Worm (Caenorhabditis elegans): ENCODE data around the gene ZC84.6.
A peak's percentile ranks its signal among the peaks of the same experiment; 100 is the strongest.

The ZC84.6 gene

DNA sequence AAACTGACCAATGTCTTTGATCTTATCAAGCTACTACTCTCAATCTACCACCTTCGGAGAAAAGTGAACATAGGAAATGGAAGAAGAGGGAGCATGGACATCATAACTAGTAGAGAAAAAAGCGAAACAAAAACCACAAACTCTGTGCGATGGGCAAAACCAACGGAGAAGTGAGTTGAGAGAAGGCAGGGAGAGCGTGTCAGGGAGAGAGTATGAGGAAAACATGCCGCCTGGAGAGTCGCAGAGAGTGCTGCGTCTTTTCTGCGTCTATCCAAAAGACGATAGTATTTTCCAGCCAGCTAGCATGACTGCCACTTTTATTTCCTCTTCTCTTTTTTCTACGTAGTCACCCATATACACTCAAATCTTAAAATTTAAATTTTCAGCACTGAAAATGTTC is 40.5 kb upstream of the ZC84.6 start, which contains the start of gene saeg-2 (continued):
- TF ChIP-seq nhr-11 (tag; optimal IDR thresholded peaks at IDR 0.05) = no peak
- TF ChIP-seq nhr-237 (tag; optimal IDR thresholded peaks at IDR 0.05) = no peak
- no peak for TF ChIP-seq ztf-11 (tag; optimal IDR thresholded peaks at IDR 0.05)
- no peak for TF ChIP-seq dmd-4 (tag; optimal IDR thresholded peaks at IDR 0.05)
- no peak for TF ChIP-seq ZK546.5 (tag; optimal IDR thresholded peaks at IDR 0.05)
- TF ChIP-seq gmeb-1 (tag; optimal IDR thresholded peaks at IDR 0.05) = peak; percentile 39
- TF ChIP-seq lsy-2 (tag; optimal IDR thresholded peaks at IDR 0.05) = peak; percentile 17 to 47
- no peak for TF ChIP-seq elt-1 (tag; optimal IDR thresholded peaks at IDR 0.05)
- no peak for TF ChIP-seq snpc-4 (tag; optimal IDR thresholded peaks at IDR 0.05)

DNA sequence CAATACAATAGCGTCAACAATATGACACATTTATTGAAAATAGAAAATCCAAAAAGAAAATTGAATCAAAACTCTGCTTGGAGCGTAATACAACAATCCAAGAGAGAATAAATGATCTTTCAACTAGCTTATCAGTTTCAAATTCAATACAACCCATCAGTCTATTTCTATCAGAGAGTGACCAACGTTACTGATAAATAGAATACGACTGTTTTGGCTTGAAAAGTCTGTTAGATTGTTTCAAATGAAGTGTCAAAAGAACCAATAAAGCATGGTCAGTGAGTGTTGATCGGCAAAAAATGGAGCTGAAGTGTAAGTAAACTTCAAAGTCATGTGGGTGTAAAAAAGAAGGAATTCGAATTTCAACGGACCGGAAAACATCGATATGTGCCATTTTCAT is 38.1 kb upstream of the ZC84.6 start:
- TF ChIP-seq fos-1 (tag; optimal IDR thresholded peaks at IDR 0.05) (peak; percentile 15), unc-39 (tag; optimal IDR thresholded peaks at IDR 0.05) (no peak), crh-2 (tag; optimal IDR thresholded peaks at IDR 0.05) (peak; percentile 9), sma-3 (GFP tag; optimal IDR thresholded peaks at IDR 0.05) (no peak)

DNA sequence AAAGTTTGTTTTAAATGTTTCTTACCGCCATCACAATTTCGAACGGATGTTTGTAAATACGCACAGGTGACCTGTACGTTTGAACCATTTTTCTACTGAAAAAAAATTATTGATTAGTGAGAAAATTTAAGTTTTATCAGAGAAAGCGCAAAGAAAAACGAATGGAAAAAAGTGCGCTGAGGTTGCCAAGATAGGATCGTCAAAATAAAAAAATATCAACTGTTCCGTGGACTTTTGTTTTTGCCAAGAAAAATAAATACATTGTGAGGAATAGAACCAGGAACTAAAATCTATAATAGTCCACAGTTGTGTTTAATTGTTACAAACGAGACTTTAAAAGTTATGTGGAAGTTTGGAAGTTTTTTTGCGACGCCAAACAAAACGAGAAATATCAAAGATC is 36.7 kb upstream of the ZC84.6 start, which contains the start of gene T23G5.2:
Gene T23G5.2 (minus strand): TSS at position 101 of the 400 bp plus-strand sequence.
- TF ChIP-seq ZK546.5 (tag; optimal IDR thresholded peaks at IDR 0.05) (no peak), F13H6.1 (tag; optimal IDR thresholded peaks at IDR 0.05) (no peak), nhr-21 (tag; optimal IDR thresholded peaks at IDR 0.05) (no peak), zag-1 (tag; optimal IDR thresholded peaks at IDR 0.05) (no peak), snpc-4 (tag; optimal IDR thresholded peaks at IDR 0.05) (no peak), mab-5 (tag; optimal IDR thresholded peaks at IDR 0.05) (no peak), gmeb-1 (tag; optimal IDR thresholded peaks at IDR 0.05) (no peak), nhr-77 (tag; optimal IDR thresholded peaks at IDR 0.05) (no peak), skn-1 (tag; optimal IDR thresholded peaks at IDR 0.05) (no peak)

DNA sequence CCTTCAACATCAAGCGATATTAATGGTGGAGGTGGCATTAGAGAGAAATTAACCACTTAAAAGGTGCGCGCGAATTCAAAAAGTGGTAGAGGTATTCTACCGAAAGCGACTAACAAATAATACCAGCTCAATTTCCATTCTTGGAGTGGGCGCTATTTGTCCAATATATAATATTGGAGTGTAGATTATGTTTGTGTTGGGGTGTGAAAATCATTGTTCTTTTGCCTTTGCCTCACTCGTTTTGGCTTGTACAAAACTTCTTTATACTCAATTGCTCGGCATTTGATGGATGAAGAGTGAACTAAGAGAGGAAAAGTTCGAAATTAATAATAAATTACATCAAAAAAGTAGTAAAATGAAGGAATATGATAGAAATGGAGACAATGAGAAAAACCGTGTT is 31.7 kb upstream of the ZC84.6 start, which contains the start of gene T23G5.3:
Gene T23G5.3 (minus strand): TSS at position 101 of the 400 bp plus-strand sequence.
- TF ChIP-seq nhr-6 (tag; optimal IDR thresholded peaks at IDR 0.05) (no peak), blmp-1 (tag; optimal IDR thresholded peaks at IDR 0.05; ENCODE audit: insufficient read depth) (no peak), nhr-77 (tag; optimal IDR thresholded peaks at IDR 0.05) (no peak), nhr-25 (tag; optimal IDR thresholded peaks at IDR 0.05) (no peak), nhr-10 (tag; optimal IDR thresholded peaks at IDR 0.05) (no peak), sma-9 (GFP tag; optimal IDR thresholded peaks at IDR 0.05) (no peak), sma-9 (tag; optimal IDR thresholded peaks at IDR 0.05) (no peak), skn-1 (tag; optimal IDR thresholded peaks at IDR 0.05) (no peak), elt-1 (tag; optimal IDR thresholded peaks at IDR 0.05) (no peak), Y55F3AM.14 (GFP tag; optimal IDR thresholded peaks at IDR 0.05) (no peak)

DNA sequence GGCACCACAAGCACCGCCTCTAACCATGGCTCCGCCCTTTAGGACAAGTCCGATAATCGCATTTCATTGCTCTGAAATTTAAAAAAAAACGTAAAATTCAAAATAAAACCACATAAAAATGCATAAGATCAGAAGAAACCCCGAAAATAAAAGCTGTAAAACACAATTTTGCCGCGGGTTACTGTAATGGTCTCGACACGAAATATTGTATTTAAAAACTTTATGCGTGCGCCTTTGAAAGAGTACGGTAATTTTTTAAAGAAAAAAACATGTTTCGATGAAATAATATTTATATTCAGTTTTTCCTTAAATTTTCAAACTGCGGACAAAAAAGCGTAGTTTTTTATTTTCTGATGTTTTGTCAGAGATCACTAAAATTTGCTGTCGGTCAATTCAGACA is 29.2 kb upstream of the ZC84.6 start, which contains the start of gene rnr-1:
Gene rnr-1 (minus strand): TSS at position 77 of the 400 bp plus-strand sequence.
- no peak for TF ChIP-seq nhr-6 (tag; optimal IDR thresholded peaks at IDR 0.05)
- no peak for TF ChIP-seq nhr-25 (tag; optimal IDR thresholded peaks at IDR 0.05)
- TF ChIP-seq crh-2 (tag; optimal IDR thresholded peaks at IDR 0.05) = no peak
- TF ChIP-seq elt-3 (tag; optimal IDR thresholded peaks at IDR 0.05) = no peak
- no peak for TF ChIP-seq sem-4 (tag; optimal IDR thresholded peaks at IDR 0.05)
- no peak for TF ChIP-seq nhr-12 (tag; optimal IDR thresholded peaks at IDR 0.05)
- no peak for TF ChIP-seq unc-39 (tag; optimal IDR thresholded peaks at IDR 0.05)
- no peak for TF ChIP-seq mbf-1 (tag; optimal IDR thresholded peaks at IDR 0.05)
- TF ChIP-seq R02D3.7 (tag; optimal IDR thresholded peaks at IDR 0.05) = no peak
- TF ChIP-seq unc-55 (GFP tag; optimal IDR thresholded peaks at IDR 0.05) = no peak
- TF ChIP-seq skn-1 (tag; optimal IDR thresholded peaks at IDR 0.05) = no peak
- TF ChIP-seq zag-1 (tag; optimal IDR thresholded peaks at IDR 0.05) = no peak
- no peak for TF ChIP-seq dmd-4 (tag; optimal IDR thresholded peaks at IDR 0.05)
- TF ChIP-seq aly-2 (tag; optimal IDR thresholded peaks at IDR 0.05) = no peak
- no peak for TF ChIP-seq lin-39 (tag; optimal IDR thresholded peaks at IDR 0.05)
- no peak for TF ChIP-seq egl-27 (tag; optimal IDR thresholded peaks at IDR 0.05)
- TF ChIP-seq lin-11 (tag; optimal IDR thresholded peaks at IDR 0.05) = no peak
- no peak for TF ChIP-seq F13H6.1 (tag; optimal IDR thresholded peaks at IDR 0.05)
- no peak for TF ChIP-seq mdl-1 (tag; optimal IDR thresholded peaks at IDR 0.05)
- TF ChIP-seq ceh-82 (tag; optimal IDR thresholded peaks at IDR 0.05) = no peak
